Worm (Caenorhabditis elegans) whole organism, late embryonic: ENCODE data around the gene F56C3.4.
"Not testable (repeated sequence)": the region's sequence is repeated elsewhere in the genome, so short reads cannot be mapped to it uniquely, and the experiment has no call there.

Source experiments
- K02D7.2 ChIP-seq: sonication (generic microtip); optimal IDR thresholded peaks from 2 replicates; lab custom pipeline; 2017; ENCODE audit warnings: mild to moderate bottlenecking, missing genetic modification characterization, missing compliant biosample characterization
- T23F11.4 ChIP-seq: fragments of 200-800 bp; sonication (Bioruptor generic); optimal IDR thresholded peaks from 2 replicates; lab custom pipeline; 2018; ENCODE audit warnings: mild to moderate bottlenecking, missing genetic modification characterization, missing compliant biosample characterization
- ama-1 ChIP-seq: fragments of 150-350 bp; optimal IDR thresholded peaks from 2 replicates; lab custom pipeline; 2014
- ceh-19 ChIP-seq: fragments of 200-800 bp; sonication (Bioruptor generic); optimal IDR thresholded peaks from 2 replicates; lab custom pipeline; 2018; ENCODE audit warnings: mild to moderate bottlenecking, missing genetic modification characterization, missing compliant biosample characterization
- ceh-2 ChIP-seq: sonication (generic microtip); optimal IDR thresholded peaks from 2 replicates; lab custom pipeline; 2016; ENCODE audit warnings: missing genotype, missing genetic modification characterization, missing compliant biosample characterization
- ceh-22 ChIP-seq: sonication (generic microtip); optimal IDR thresholded peaks from 2 replicates; lab custom pipeline; 2017; ENCODE audit warnings: missing biosample characterization, missing genetic modification characterization
- ceh-24 ChIP-seq: sonication (generic microtip); optimal IDR thresholded peaks from 2 replicates; lab custom pipeline; 2016; ENCODE audit warnings: mild to moderate bottlenecking, missing genetic modification characterization, missing compliant biosample characterization
- ceh-30 ChIP-seq: fragments of 150-350 bp; optimal IDR thresholded peaks from 2 replicates; lab custom pipeline; 2014; ENCODE audit warnings: missing biosample characterization, missing genetic modification characterization
- ceh-9 ChIP-seq: sonication (generic microtip); optimal IDR thresholded peaks from 2 replicates; lab custom pipeline; 2016; ENCODE audit warnings: mild to moderate bottlenecking, missing genetic modification characterization, inconsistent platforms, missing compliant biosample characterization
- che-1 ChIP-seq: sonication (generic microtip); optimal IDR thresholded peaks from 2 replicates; lab custom pipeline; 2016; ENCODE audit warnings: mild to moderate bottlenecking, missing genetic modification characterization, missing compliant biosample characterization
- dve-1 ChIP-seq: sonication (generic microtip); optimal IDR thresholded peaks from 2 replicates; lab custom pipeline; 2017; ENCODE audit warnings: antibody characterized with exemption, mild to moderate bottlenecking, missing genetic modification characterization, missing compliant biosample characterization
- elt-2 ChIP-seq: sonication (generic microtip); optimal IDR thresholded peaks from 2 replicates; lab custom pipeline; 2016; ENCODE audit warnings: missing genetic modification reagents, missing genetic modification characterization, missing compliant biosample characterization
- elt-4 ChIP-seq: sonication (generic microtip); optimal IDR thresholded peaks from 2 replicates; lab custom pipeline; 2016; ENCODE audit warnings: missing genetic modification characterization, missing compliant biosample characterization
- fkh-10 ChIP-seq: fragments of 150-350 bp; optimal IDR thresholded peaks from 2 replicates; lab custom pipeline; 2014; ENCODE audit warnings: missing biosample characterization, missing genetic modification reagents, missing genetic modification characterization
- fkh-6 ChIP-seq: sonication (generic microtip); optimal IDR thresholded peaks from 2 replicates; lab custom pipeline; 2016; ENCODE audit warnings: missing genetic modification characterization, missing compliant biosample characterization
- hlh-15 ChIP-seq: sonication (generic microtip); optimal IDR thresholded peaks from 2 replicates; lab custom pipeline; 2016; ENCODE audit warnings: missing genetic modification characterization, missing compliant biosample characterization
- hlh-30 ChIP-seq: sonication (generic microtip); optimal IDR thresholded peaks from 2 replicates; lab custom pipeline; 2017; ENCODE audit warnings: antibody characterized with exemption, missing genetic modification characterization, missing compliant biosample characterization; ENCODE audit not compliant: insufficient read depth
- hlh-6 ChIP-seq: sonication (generic microtip); optimal IDR thresholded peaks from 2 replicates; lab custom pipeline; 2016; ENCODE audit warnings: missing genotype, missing genetic modification characterization, missing compliant biosample characterization
- hlh-8 ChIP-seq: sonication (generic microtip); optimal IDR thresholded peaks from 2 replicates; lab custom pipeline; 2016; ENCODE audit warnings: missing genotype, missing genetic modification characterization, missing compliant biosample characterization
- lim-6 ChIP-seq: sonication (generic microtip); optimal IDR thresholded peaks from 2 replicates; lab custom pipeline; 2016; ENCODE audit warnings: missing genetic modification characterization, missing compliant biosample characterization
- mec-3 ChIP-seq: sonication (generic microtip); optimal IDR thresholded peaks from 2 replicates; lab custom pipeline; 2016; ENCODE audit warnings: borderline replicate concordance, missing genetic modification characterization, missing compliant biosample characterization
- pag-3 ChIP-seq: sonication (generic microtip); optimal IDR thresholded peaks from 2 replicates; lab custom pipeline; 2016; ENCODE audit warnings: missing compliant biosample characterization, missing genetic modification characterization, borderline replicate concordance
- pat-9 ChIP-seq: fragments of 200-800 bp; sonication (Bioruptor generic); optimal IDR thresholded peaks from 2 replicates; lab custom pipeline; 2018; ENCODE audit warnings: mild to moderate bottlenecking, missing genetic modification characterization, moderate library complexity, missing compliant biosample characterization
- pha-2 ChIP-seq: sonication (generic microtip); optimal IDR thresholded peaks from 2 replicates; lab custom pipeline; 2017; ENCODE audit warnings: mild to moderate bottlenecking, missing genetic modification characterization, missing compliant biosample characterization
- rnt-1 ChIP-seq: sonication (generic microtip); optimal IDR thresholded peaks from 2 replicates; lab custom pipeline; 2016; ENCODE audit warnings: missing genetic modification characterization, missing compliant biosample characterization
- sdc-2 ChIP-seq: sonication (generic microtip); optimal IDR thresholded peaks from 2 replicates; lab custom pipeline; 2016; ENCODE audit warnings: missing genotype, missing genetic modification characterization, missing compliant biosample characterization
- sox-2 ChIP-seq: fragments of 200-800 bp; sonication (Bioruptor generic); IDR thresholded peaks from 2 replicates; pipeline ENCODE4 v1.3.6; 2022; ENCODE audit warnings: missing genetic modification reagents, missing genetic modification characterization, missing compliant biosample characterization
- sox-4 ChIP-seq: sonication (generic microtip); optimal IDR thresholded peaks from 2 replicates; lab custom pipeline; 2017; ENCODE audit warnings: mild to moderate bottlenecking, missing genetic modification characterization, inconsistent platforms, missing compliant biosample characterization
- syd-9 ChIP-seq: sonication (generic microtip); optimal IDR thresholded peaks from 2 replicates; lab custom pipeline; 2016; ENCODE audit warnings: mild to moderate bottlenecking, missing genetic modification characterization, moderate library complexity, missing compliant biosample characterization
- tbx-7 ChIP-seq: sonication (generic microtip); optimal IDR thresholded peaks from 2 replicates; lab custom pipeline; 2016; ENCODE audit warnings: missing genotype, missing genetic modification characterization, missing compliant biosample characterization
- unc-3 ChIP-seq, 2 experiments: fragments of 200-800 bp in 1 of 2; sonication (Bioruptor generic) in 1 of 2; sonication (generic microtip) in 1 of 2; conservative IDR thresholded peaks in 1 of 2; optimal IDR thresholded peaks in 1 of 2; 2 replicates each; pipeline versions ENCODE4 v1.3.6 to Lab custom; 2016 to 2022; ENCODE audit warnings: missing compliant biosample characterization in 2 of 2, missing genetic modification characterization in 2 of 2, missing genetic modification reagents in 1 of 2
- unc-42 ChIP-seq: sonication (generic microtip); optimal IDR thresholded peaks from 2 replicates; lab custom pipeline; 2016; ENCODE audit warnings: missing genotype, missing genetic modification characterization, missing compliant biosample characterization

The F56C3.4 gene

ce11 chrX:1379391-1379790 lies 18.9 kb upstream of the F56C3.4 start (continued):
- TF ChIP-seq dve-1 (tag; lab: Kevin White, UChicago): no peak
- peak; percentile 79 for TF ChIP-seq lim-6 (tag; lab: Kevin White, UChicago)
- TF ChIP-seq T23F11.4 (GFP tag; lab: Kevin White, UChicago): peak; percentile 60
- TF ChIP-seq fkh-10 (GFP tag; lab: Kevin White, UChicago): peak; percentile 16
- TF ChIP-seq sox-4 (tag; lab: Kevin White, UChicago): peak; percentile 87
- TF ChIP-seq hlh-6: peak; percentile 89
- peak; percentile 90 for TF ChIP-seq ceh-19 (GFP tag; lab: Kevin White, UChicago)
- peak; percentile 83 for TF ChIP-seq syd-9 (tag; lab: Kevin White, UChicago)
- TF ChIP-seq hlh-30 (tag; lab: Kevin White, UChicago): peak; percentile 34
- TF ChIP-seq ceh-22 (tag; lab: Kevin White, UChicago): no peak
- TF ChIP-seq tbx-7 (tag; lab: Kevin White, UChicago): peak; percentile 53
- TF ChIP-seq elt-4 (tag; lab: Kevin White, UChicago): peak; percentile 80
- peak; percentile 57; the same call in 1 of the 2 replicates for TF ChIP-seq sox-2 (GFP tag; lab: Robert Waterston, UW)
- TF ChIP-seq hlh-8 (tag; lab: Kevin White, UChicago): peak; percentile 56
- peak; percentile 89 for TF ChIP-seq unc-3 (GFP tag; conservative IDR thresholded peaks at IDR 0.05; lab: Robert Waterston, UW)
- peak; percentile 38 for TF ChIP-seq unc-3 (tag; optimal IDR thresholded peaks at IDR 0.05; lab: Kevin White, UChicago)
- peak; percentile 32 for TF ChIP-seq ceh-9 (tag; lab: Kevin White, UChicago)
- peak; percentile 29 for TF ChIP-seq pag-3 (tag; lab: Kevin White, UChicago)
- TF ChIP-seq K02D7.2 (tag; lab: Kevin White, UChicago): peak; percentile 77

ce11 chrX:1375071-1375470 lies 14.5 kb upstream of the F56C3.4 start:
- TF ChIP-seq unc-3 (GFP tag; conservative IDR thresholded peaks at IDR 0.05; lab: Robert Waterston, UW): peak; percentile 21; the same call in 1 of the 2 replicates
- TF ChIP-seq unc-3 (tag; optimal IDR thresholded peaks at IDR 0.05; lab: Kevin White, UChicago): not testable (repeated sequence)

- TF ChIP-seq lim-6 (tag; lab: Kevin White, UChicago): no peak
These were observed 11.9 kb upstream of the F56C3.4 start for ce11 chrX:1372464-1372863.

- TF ChIP-seq elt-2 (tag; lab: Kevin White, UChicago): peak; percentile 27
- TF ChIP-seq unc-42 (tag; lab: Kevin White, UChicago): no peak
- no peak for TF ChIP-seq ceh-24 (tag; lab: Kevin White, UChicago)
- no peak for TF ChIP-seq sox-4 (tag; lab: Kevin White, UChicago)
- no peak for TF ChIP-seq rnt-1 (tag; lab: Kevin White, UChicago)
- no peak for TF ChIP-seq ceh-30 (tag; lab: Kevin White, UChicago)
- TF ChIP-seq che-1: no peak
- TF ChIP-seq ama-1 (lab: Kevin White, UChicago): no peak
- TF ChIP-seq, all 69 proteins: peak for 1
These were observed 11.2 kb upstream of the F56C3.4 start, which contains the start of gene fbxa-190 for ce11 chrX:1371688-1372087. TSS of gene fbxa-190 (plus strand) at chrX:1372012.

ce11 chrX:1370736-1371281 lies 10.3 kb upstream of the F56C3.4 start, which contains the start of gene F56C3.7:
TSS of gene F56C3.7 (minus strand) at chrX:1370786.
- TF ChIP-seq sdc-2: peak; percentile 95
- TF ChIP-seq hlh-15: no peak
- no peak for TF ChIP-seq ceh-2 (tag; lab: Kevin White, UChicago)
- no peak for TF ChIP-seq fkh-6 (tag; lab: Kevin White, UChicago)

ce11 chrX:1367416-1367815 lies 6.9 kb upstream of the F56C3.4 start, which contains the start of gene dgn-2:
TSS of gene dgn-2 (minus strand) at chrX:1367516.
- TF ChIP-seq pat-9 (no peak), ceh-9 (tag; lab: Kevin White, UChicago) (no peak), mec-3 (no peak), pha-2 (no peak)
